Fruit fly (Drosophila melanogaster) whole organism, prepupa: ENCODE data around the gene CG3123.

Experiments used
- Blimp-1 ChIP-seq: fragments of 200-800 bp; sonication (Bioruptor generic); optimal IDR thresholded peaks from 3 replicates; lab custom pipeline; 2017; ENCODE audit warnings: missing biosample characterization, missing genetic modification characterization, mild to moderate bottlenecking, moderate library complexity, missing genetic modification reagents
- CG11762 ChIP-seq: fragments of 200-800 bp; sonication (Bioruptor generic); optimal IDR thresholded peaks from 3 replicates; lab custom pipeline; 2016; ENCODE audit warnings: missing biosample characterization, missing genetic modification characterization; ENCODE audit not compliant: insufficient read depth
- CG11902 ChIP-seq: fragments of 200-800 bp; sonication (Bioruptor generic); optimal IDR thresholded peaks from 3 replicates; lab custom pipeline; 2016; ENCODE audit warnings: missing biosample characterization, missing genetic modification characterization
- CG15336 ChIP-seq: fragments of 200-800 bp; sonication (Bioruptor generic); IDR thresholded peaks from 2 replicates; pipeline ENCODE4 v1.3.6; 2022; ENCODE audit warnings: missing biosample characterization, missing genetic modification characterization
- CG1621 ChIP-seq: fragments of 200-800 bp; sonication (Bioruptor generic); optimal IDR thresholded peaks from 3 replicates; lab custom pipeline; 2018; ENCODE audit warnings: missing biosample characterization, mild to moderate bottlenecking, missing genetic modification characterization
- CG3032 ChIP-seq: fragments of 200-800 bp; optimal IDR thresholded peaks from 2 replicates; lab custom pipeline; 2019; ENCODE audit warnings: missing biosample characterization, mild to moderate bottlenecking, missing genetic modification characterization, moderate library complexity
- CG31627 ChIP-seq: fragments of 200-800 bp; sonication (Bioruptor generic); optimal IDR thresholded peaks from 3 replicates; lab custom pipeline; 2016; ENCODE audit warnings: missing biosample characterization, missing genetic modification characterization
- CG32006 ChIP-seq: fragments of 200-800 bp; sonication (Bioruptor generic); optimal IDR thresholded peaks from 3 replicates; lab custom pipeline; 2017; ENCODE audit warnings: missing biosample characterization, mild to moderate bottlenecking, missing genetic modification characterization
- CG34406 ChIP-seq: fragments of 200-800 bp; sonication (Bioruptor generic); optimal IDR thresholded peaks from 3 replicates; lab custom pipeline; 2016; ENCODE audit warnings: missing biosample characterization, missing genetic modification characterization
- CG3919 ChIP-seq: fragments of 200-800 bp; sonication (Bioruptor generic); optimal IDR thresholded peaks from 3 replicates; lab custom pipeline; 2016; ENCODE audit warnings: missing biosample characterization, missing genetic modification characterization
- CG4318 ChIP-seq: fragments of 200-800 bp; sonication (Bioruptor generic); optimal IDR thresholded peaks from 3 replicates; lab custom pipeline; 2017; ENCODE audit warnings: missing biosample characterization, mild to moderate bottlenecking, missing genetic modification characterization
- CG6792 ChIP-seq: fragments of 200-800 bp; sonication (Bioruptor generic); optimal IDR thresholded peaks from 3 replicates; lab custom pipeline; 2016; ENCODE audit warnings: missing biosample characterization, missing genetic modification characterization
- CG6808 ChIP-seq: fragments of 200-800 bp; sonication (Bioruptor generic); optimal IDR thresholded peaks from 3 replicates; lab custom pipeline; 2017; ENCODE audit warnings: missing biosample characterization, missing genetic modification characterization, mild to moderate bottlenecking, moderate library complexity, missing genetic modification reagents
- CG8119 ChIP-seq: fragments of 200-800 bp; sonication (Bioruptor generic); IDR thresholded peaks from 3 replicates; pipeline ENCODE4 v1.3.6; 2022; ENCODE audit warnings: missing biosample characterization, missing genetic modification characterization
- CG8319 ChIP-seq: fragments of 200-800 bp; sonication (Bioruptor generic); optimal IDR thresholded peaks from 3 replicates; lab custom pipeline; 2016; ENCODE audit warnings: missing biosample characterization, missing genetic modification characterization
- CG8632 ChIP-seq: fragments of 200-800 bp; sonication (Bioruptor generic); optimal IDR thresholded peaks from 3 replicates; lab custom pipeline; 2016; ENCODE audit warnings: missing biosample characterization, missing genetic modification characterization
- CG9139 ChIP-seq: fragments of 200-800 bp; sonication (Bioruptor generic); optimal IDR thresholded peaks from 3 replicates; lab custom pipeline; 2017; ENCODE audit warnings: missing biosample characterization, mild to moderate bottlenecking, missing genetic modification characterization
- Eip75B ChIP-seq: fragments of 200-800 bp; sonication (Bioruptor generic); optimal IDR thresholded peaks from 3 replicates; lab custom pipeline; 2016; ENCODE audit warnings: missing biosample characterization, missing genetic modification characterization
- Eip78C ChIP-seq: fragments of 200-800 bp; sonication (Bioruptor generic); peaks from one replicate; lab custom pipeline; 2016; ENCODE audit warnings: missing biosample characterization, missing genetic modification characterization
- Eip93F ChIP-seq: fragments of 200-800 bp; sonication (Bioruptor generic); optimal IDR thresholded peaks from 2 replicates; lab custom pipeline; 2016; ENCODE audit warnings: missing biosample characterization, mild to moderate bottlenecking, missing genetic modification characterization
- Ets21C ChIP-seq: fragments of 200-800 bp; sonication (Bioruptor generic); optimal IDR thresholded peaks from 3 replicates; lab custom pipeline; 2016; ENCODE audit warnings: missing biosample characterization, missing genetic modification characterization
- Ets96B ChIP-seq: fragments of 200-800 bp; optimal IDR thresholded peaks from 2 replicates; lab custom pipeline; 2019; ENCODE audit warnings: missing biosample characterization, mild to moderate bottlenecking, missing genetic modification characterization, moderate library complexity
- Gug ChIP-seq: fragments of 200-800 bp; sonication (Bioruptor generic); IDR thresholded peaks from 2 replicates; pipeline ENCODE4 v1.3.6; 2022; ENCODE audit warnings: missing biosample characterization, missing genetic modification characterization
- Hr38 ChIP-seq: sonication (Bioruptor generic); optimal IDR thresholded peaks from 2 replicates; lab custom pipeline; 2016; ENCODE audit warnings: missing biosample characterization, missing genetic modification characterization
- Hr39 ChIP-seq: fragments of 200-800 bp; sonication (Bioruptor generic); optimal IDR thresholded peaks from 2 replicates; lab custom pipeline; 2016; ENCODE audit warnings: missing biosample characterization, missing genetic modification characterization
- Hr4 ChIP-seq: fragments of 200-800 bp; sonication (Bioruptor generic); optimal IDR thresholded peaks from 3 replicates; lab custom pipeline; 2016; ENCODE audit warnings: missing biosample characterization, missing genetic modification characterization
- Lpt ChIP-seq: fragments of 200-800 bp; sonication (Bioruptor generic); optimal IDR thresholded peaks from 3 replicates; lab custom pipeline; 2016; ENCODE audit warnings: missing biosample characterization, missing genetic modification characterization
- Met ChIP-seq: fragments of 200-800 bp; sonication (Bioruptor generic); optimal IDR thresholded peaks from 3 replicates; lab custom pipeline; 2016; ENCODE audit warnings: missing biosample characterization, missing genetic modification characterization
- Smox ChIP-seq: fragments of 200-800 bp; sonication (Bioruptor generic); optimal IDR thresholded peaks from 3 replicates; lab custom pipeline; 2016; ENCODE audit warnings: missing biosample characterization, missing genetic modification characterization
- Sox14 ChIP-seq: fragments of 200-800 bp; sonication (Bioruptor generic); optimal IDR thresholded peaks from 3 replicates; lab custom pipeline; 2016; ENCODE audit warnings: missing biosample characterization, missing genetic modification characterization
- Sox15 ChIP-seq: fragments of 200-800 bp; sonication (Bioruptor generic); optimal IDR thresholded peaks from 3 replicates; lab custom pipeline; 2016; ENCODE audit warnings: missing biosample characterization, missing genetic modification characterization
- acj6 ChIP-seq: fragments of 200-800 bp; sonication (Bioruptor generic); optimal IDR thresholded peaks from 3 replicates; lab custom pipeline; 2016; ENCODE audit warnings: missing biosample characterization, missing genetic modification characterization
- dac ChIP-seq: fragments of 200-800 bp; sonication (Bioruptor generic); optimal IDR thresholded peaks from 2 replicates; lab custom pipeline; 2017; ENCODE audit warnings: missing biosample characterization, mild to moderate bottlenecking, missing genetic modification characterization
- eg ChIP-seq: fragments of 200-800 bp; sonication (Bioruptor generic); IDR thresholded peaks from 3 replicates; pipeline ENCODE4 v1.3.6; 2022; ENCODE audit warnings: missing biosample characterization, missing genetic modification characterization
- fd59A ChIP-seq: fragments of 200-800 bp; sonication (Bioruptor generic); optimal IDR thresholded peaks from 2 replicates; lab custom pipeline; 2017; ENCODE audit warnings: missing biosample characterization, mild to moderate bottlenecking, missing genetic modification characterization, missing genetic modification reagents
- fd85E ChIP-seq: fragments of 200-800 bp; sonication (Bioruptor generic); optimal IDR thresholded peaks from 3 replicates; lab custom pipeline; 2016; ENCODE audit warnings: missing biosample characterization, missing genetic modification characterization
- fkh ChIP-seq: fragments of 200-800 bp; sonication (Bioruptor generic); optimal IDR thresholded peaks from 3 replicates; lab custom pipeline; 2017; ENCODE audit warnings: missing biosample characterization, mild to moderate bottlenecking, missing genetic modification characterization, moderate library complexity
- lz ChIP-seq: fragments of 200-800 bp; sonication (Bioruptor generic); optimal IDR thresholded peaks from 3 replicates; lab custom pipeline; 2016; ENCODE audit warnings: missing biosample characterization, missing genetic modification characterization
- net ChIP-seq: fragments of 200-800 bp; sonication (Bioruptor generic); optimal IDR thresholded peaks from 3 replicates; lab custom pipeline; 2016; ENCODE audit warnings: missing biosample characterization, missing genetic modification characterization
- salr ChIP-seq, 2 experiments: fragments of 200-800 bp; sonication (Bioruptor generic); optimal IDR thresholded peaks; 3 replicates each; lab custom pipeline; 2016 to 2018; ENCODE audit warnings: missing biosample characterization in 2 of 2, missing genetic modification characterization in 2 of 2, mild to moderate bottlenecking in 1 of 2
- spab ChIP-seq: fragments of 200-800 bp; sonication (Bioruptor generic); optimal IDR thresholded peaks from 2 replicates; lab custom pipeline; 2017; ENCODE audit warnings: missing biosample characterization, mild to moderate bottlenecking, missing genetic modification characterization, missing genetic modification reagents
- ss ChIP-seq, 2 experiments: fragments of 200-800 bp; sonication (Bioruptor generic); optimal IDR thresholded peaks; 2 replicates in 1 of 2; 3 replicates in 1 of 2; lab custom pipeline; 2017 to 2018; ENCODE audit warnings: mild to moderate bottlenecking in 2 of 2, missing biosample characterization in 2 of 2, missing genetic modification characterization in 2 of 2, moderate library complexity in 1 of 2
- svp ChIP-seq: fragments of 200-800 bp; sonication (Bioruptor generic); peaks from one replicate; lab custom pipeline; 2016; ENCODE audit warnings: missing biosample characterization, missing genetic modification characterization
- vri ChIP-seq: fragments of 200-800 bp; sonication (Bioruptor generic); optimal IDR thresholded peaks from 3 replicates; lab custom pipeline; 2016; ENCODE audit warnings: missing biosample characterization, mild to moderate bottlenecking, missing genetic modification characterization

CG3123 gene

dm6 chr2L:2855773-2856615, 30.7 kb upstream of the CG3123 start, which contains the start of the genes CG3104 and RpS21 (continued):
- peak; percentile 38 for TF ChIP-seq spab
- peak; percentile 53 for TF ChIP-seq Eip75B (GFP tag; lab: Kevin White, UChicago)
- TF ChIP-seq dac (GFP tag; lab: Kevin White, UChicago): peak; percentile 51
- peak; percentile 70 for TF ChIP-seq svp (GFP tag; lab: Kevin White, UChicago)
- no peak for TF ChIP-seq fd85E (GFP tag; lab: Kevin White, UChicago)
- TF ChIP-seq net: peak; percentile 71
- peak; percentile 45 for TF ChIP-seq CG11762 (GFP tag; lab: Kevin White, UChicago)
- TF ChIP-seq eg (GFP tag; lab: Robert Waterston, UW): peak; percentile 83
- peak; percentile 59 for TF ChIP-seq acj6 (GFP tag; lab: Kevin White, UChicago)
- peak; percentile 70 for TF ChIP-seq CG3032
- TF ChIP-seq CG31627 (GFP tag; lab: Kevin White, UChicago): peak; percentile 85
- peak; percentile 79 for TF ChIP-seq Eip93F
- TF ChIP-seq ss (GFP tag; optimal IDR thresholded peaks at IDR 0.05; lab: Kevin White, UChicago): peak; percentile 68 to 77
- peak; percentile 46 for TF ChIP-seq Lpt (GFP tag; lab: Kevin White, UChicago)
- peak; percentile 13 for TF ChIP-seq CG4318 (GFP tag; lab: Kevin White, UChicago)

dm6 chr2L:2855204-2855768, 30.0 kb upstream of the CG3123 start:
- TF ChIP-seq CG8119 (GFP tag; lab: Robert Waterston, UW) (peak; percentile 52; the same call in 2 of the 3 replicates), acj6 (GFP tag; lab: Kevin White, UChicago) (peak; percentile 13), CG3032 (no peak), svp (GFP tag; lab: Kevin White, UChicago) (peak; percentile 76)

- TF ChIP-seq CG1621 (tag; lab: Kevin White, UChicago): no peak
- TF ChIP-seq CG32006: peak; percentile 62
- no peak for TF ChIP-seq CG6792 (GFP tag; lab: Kevin White, UChicago)
- no peak for TF ChIP-seq Smox (GFP tag; lab: Kevin White, UChicago)
- TF ChIP-seq fkh (GFP tag; lab: Kevin White, UChicago): no peak
- no peak for TF ChIP-seq CG8319
- TF ChIP-seq net: no peak
- TF ChIP-seq CG15336 (GFP tag; lab: Robert Waterston, UW): peak; percentile 69
- TF ChIP-seq spab: no peak
- TF ChIP-seq Gug (GFP tag; lab: Robert Waterston, UW): no peak
- no peak for TF ChIP-seq vri (GFP tag; lab: Kevin White, UChicago)
- TF ChIP-seq Ets21C (GFP tag; lab: Kevin White, UChicago): no peak
- TF ChIP-seq Lpt (GFP tag; lab: Kevin White, UChicago): no peak
- TF ChIP-seq salr (GFP tag; optimal IDR thresholded peaks at IDR 0.05; lab: Kevin White, UChicago): no peak
- TF ChIP-seq CG3919 (GFP tag; lab: Kevin White, UChicago): no peak
- no peak for TF ChIP-seq CG31627 (GFP tag; lab: Kevin White, UChicago)
- TF ChIP-seq Eip93F: no peak
- TF ChIP-seq CG9139 (GFP tag; lab: Kevin White, UChicago): no peak
- no peak for TF ChIP-seq fd59A (GFP tag; lab: Kevin White, UChicago)
- peak; percentile 27 for TF ChIP-seq Hr4 (GFP tag; lab: Kevin White, UChicago)
- TF ChIP-seq Hr38: no peak
- no peak for TF ChIP-seq Met (GFP tag; lab: Kevin White, UChicago)
- TF ChIP-seq CG8119 (GFP tag; lab: Robert Waterston, UW): peak; percentile 64
- TF ChIP-seq Blimp-1: no peak
- no peak for TF ChIP-seq svp (GFP tag; lab: Kevin White, UChicago)
- TF ChIP-seq CG8632 (GFP tag; lab: Kevin White, UChicago): no peak
- TF ChIP-seq CG3032: no peak
- TF ChIP-seq CG11902 (GFP tag; lab: Kevin White, UChicago): no peak
- no peak for TF ChIP-seq Ets96B (tag; lab: Kevin White, UChicago)
- no peak for TF ChIP-seq CG6808 (GFP tag; lab: Kevin White, UChicago)
- no peak; the same call in 2 of the 3 replicates for TF ChIP-seq eg (GFP tag; lab: Robert Waterston, UW)
- TF ChIP-seq dac (GFP tag; lab: Kevin White, UChicago): no peak
- TF ChIP-seq Sox15: no peak
- peak; percentile 64 for TF ChIP-seq Eip78C (GFP tag; lab: Kevin White, UChicago)
- TF ChIP-seq CG34406 (GFP tag; lab: Kevin White, UChicago): no peak
- no peak for TF ChIP-seq Hr39 (GFP tag; lab: Kevin White, UChicago)
- no peak for TF ChIP-seq Eip75B (GFP tag; lab: Kevin White, UChicago)
- TF ChIP-seq lz (GFP tag; lab: Kevin White, UChicago): no peak
- TF ChIP-seq Sox14 (GFP tag; lab: Kevin White, UChicago): no peak
Measured at dm6 chr2L:2851589-2851988, 26.3 kb upstream of the CG3123 start.
